Worm (Caenorhabditis elegans) whole organism, L3 larva: ENCODE results near the gene ZK1010.8.

Experiments
- aly-2 ChIP-seq: fragments of 150-350 bp; optimal IDR thresholded peaks from 2 replicates; lab custom pipeline; 2014; ENCODE audit warnings: missing biosample characterization, missing genetic modification characterization
- ama-1 ChIP-seq: fragments of 150-350 bp; optimal IDR thresholded peaks from 2 replicates; lab custom pipeline; 2018
- ceh-9 ChIP-seq: sonication (generic microtip); optimal IDR thresholded peaks from 2 replicates; lab custom pipeline; 2018; ENCODE audit warnings: missing biosample characterization, missing genetic modification characterization
- egl-27 ChIP-seq: sonication (generic microtip); optimal IDR thresholded peaks from 4 replicates; lab custom pipeline; 2017; ENCODE audit warnings: missing biosample characterization, missing genetic modification reagents, missing genetic modification characterization
- fos-1 ChIP-seq: fragments of 150-350 bp; optimal IDR thresholded peaks from 2 replicates; lab custom pipeline; 2014; ENCODE audit warnings: missing biosample characterization, missing genetic modification characterization
- nfya-1 ChIP-seq: sonication (generic microtip); optimal IDR thresholded peaks from 2 replicates; lab custom pipeline; 2017; ENCODE audit warnings: missing genetic modification characterization, mild to moderate bottlenecking, missing compliant biosample characterization, antibody characterized with exemption, moderate library complexity; ENCODE audit not compliant: insufficient read depth
- nhr-11 ChIP-seq: fragments of 150-350 bp; optimal IDR thresholded peaks from 2 replicates; lab custom pipeline; 2014; ENCODE audit warnings: missing biosample characterization, missing genetic modification characterization
- nhr-28 ChIP-seq: fragments of 150-350 bp; optimal IDR thresholded peaks from 2 replicates; lab custom pipeline; 2014; ENCODE audit warnings: missing biosample characterization, missing genetic modification characterization
- nhr-67 ChIP-seq: fragments of 150-350 bp; optimal IDR thresholded peaks from 2 replicates; lab custom pipeline; 2014; ENCODE audit warnings: missing biosample characterization, missing genetic modification characterization
- pqm-1 ChIP-seq: fragments of 150-350 bp; optimal IDR thresholded peaks from 2 replicates; lab custom pipeline; 2017; ENCODE audit warnings: missing biosample characterization, missing genetic modification characterization, inconsistent platforms
- tbx-2 ChIP-seq: sonication (generic microtip); optimal IDR thresholded peaks from 2 replicates; lab custom pipeline; 2016; ENCODE audit warnings: mild to moderate bottlenecking, missing genetic modification characterization, missing compliant biosample characterization
- unc-39 ChIP-seq: sonication (generic microtip); optimal IDR thresholded peaks from 4 replicates; lab custom pipeline; 2017; ENCODE audit warnings: missing biosample characterization, missing genetic modification characterization

- TF ChIP-seq egl-27 (tag; lab: Kevin White, UChicago) (no peak), nhr-11 (tag; lab: Kevin White, UChicago) (no peak), ceh-9 (tag; lab: Kevin White, UChicago) (no peak), pqm-1 (no peak), aly-2 (tag; lab: Kevin White, UChicago) (no peak), fos-1 (no peak), ama-1 (lab: Kevin White, UChicago) (no peak), nfya-1 (tag; lab: Kevin White, UChicago) (no peak), tbx-2 (tag; lab: Kevin White, UChicago) (no peak), unc-39 (no peak), nhr-67 (tag; lab: Kevin White, UChicago) (no peak), nhr-28 (tag; lab: Kevin White, UChicago) (no peak)
Measured at ce11 chrIII:13049956-13050355, 49.5 kb upstream of the ZK1010.8 start.
